Fruit fly (Drosophila melanogaster) Kc167 (cell line): ENCODE data around the gene CG7772.

Experiments
- Myc ChIP-seq: fragments of >200 bp; optimal IDR thresholded peaks from 2 replicates; lab custom pipeline; 2017; ENCODE audit warnings: missing external identifiers
- Sin3A ChIP-seq: fragments of >200 bp; optimal IDR thresholded peaks from 2 replicates; lab custom pipeline; 2018; ENCODE audit warnings: missing external identifiers
- h ChIP-seq: fragments of >200 bp; optimal IDR thresholded peaks from 3 replicates; lab custom pipeline; 2018; ENCODE audit warnings: missing external identifiers
- insv ChIP-seq: fragments of >200 bp; optimal IDR thresholded peaks from 3 replicates; lab custom pipeline; 2018; ENCODE audit warnings: missing external identifiers
- psq ChIP-seq: fragments of >200 bp; optimal IDR thresholded peaks from 2 replicates; lab custom pipeline; 2017; ENCODE audit warnings: missing external identifiers
- ttk ChIP-seq: sonication (Bioruptor generic); optimal IDR thresholded peaks from 2 replicates; lab custom pipeline; 2017; ENCODE audit warnings: missing external identifiers

The CG7772 gene

DNA sequence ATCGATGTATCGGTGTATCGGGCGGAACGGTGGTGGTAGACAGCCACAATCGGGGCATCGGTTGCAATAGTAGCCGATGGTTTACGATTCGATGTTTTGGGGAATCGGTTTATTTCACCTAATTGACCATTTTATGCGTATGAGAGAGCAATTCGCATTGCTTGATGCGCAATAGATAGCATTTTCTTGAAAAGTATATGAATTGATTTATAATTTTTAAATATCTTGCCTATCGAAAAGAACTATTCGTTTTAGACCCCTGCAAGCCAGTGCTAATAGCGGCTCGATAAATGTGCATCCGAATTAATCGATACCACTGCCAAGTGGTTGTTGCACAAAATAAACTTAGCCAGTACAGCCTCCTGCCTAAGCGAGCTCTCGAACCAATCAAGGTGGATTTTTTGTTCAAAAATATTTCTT is 19.8 kb downstream of the CG7772 start, which contains the start of gene mnb:
Gene mnb (minus strand): TSS at position 15 of the 420 bp plus-strand sequence.
- TF ChIP-seq ttk (lab: Kevin White, UChicago) (no peak), psq (lab: Kevin White, UChicago) (peak; percentile 62), Sin3A (lab: Kevin White, UChicago) (peak; percentile 62), insv (lab: Kevin White, UChicago) (no peak)

DNA sequence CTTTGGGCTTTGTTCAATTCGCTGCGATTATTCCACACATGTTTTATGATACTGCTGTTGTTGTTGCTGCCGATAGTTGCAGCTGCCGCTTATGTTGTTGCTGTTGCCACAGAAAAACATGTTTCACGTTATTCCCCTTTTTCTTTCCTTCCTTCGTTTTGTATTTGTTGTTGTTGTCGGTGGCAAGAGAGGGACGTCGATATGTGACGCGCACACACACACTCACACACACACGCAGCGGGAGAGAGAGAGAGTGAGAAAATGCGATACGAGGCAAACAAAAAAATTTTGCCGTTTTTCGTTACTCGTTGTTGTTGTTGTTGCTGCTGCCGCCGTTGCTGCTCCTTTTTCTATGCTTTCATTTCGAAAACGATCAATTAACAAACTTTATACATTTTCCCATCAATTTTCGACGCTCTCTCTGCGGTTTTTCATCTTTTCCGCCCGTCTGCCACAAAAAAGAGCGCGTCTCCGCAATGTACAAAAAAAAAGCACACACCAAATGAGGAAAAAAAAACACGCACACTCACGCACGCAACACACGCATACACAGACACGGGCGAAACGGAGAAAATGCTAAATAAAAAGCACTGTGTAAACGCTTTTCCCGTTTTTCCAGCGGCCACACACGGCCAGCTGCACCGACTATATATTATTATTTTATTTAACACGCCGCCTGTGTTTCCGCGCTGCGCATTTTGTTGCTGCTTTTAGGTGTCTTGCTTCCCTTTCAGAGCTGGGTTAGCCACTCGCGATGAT is 20.4 kb downstream of the CG7772 start:
- TF ChIP-seq psq (lab: Kevin White, UChicago) (no peak), insv (lab: Kevin White, UChicago) (no peak), h (lab: Kevin White, UChicago) (no peak), ttk (lab: Kevin White, UChicago) (no peak), Sin3A (lab: Kevin White, UChicago) (no peak), Myc (lab: Kevin White, UChicago) (no peak)

DNA sequence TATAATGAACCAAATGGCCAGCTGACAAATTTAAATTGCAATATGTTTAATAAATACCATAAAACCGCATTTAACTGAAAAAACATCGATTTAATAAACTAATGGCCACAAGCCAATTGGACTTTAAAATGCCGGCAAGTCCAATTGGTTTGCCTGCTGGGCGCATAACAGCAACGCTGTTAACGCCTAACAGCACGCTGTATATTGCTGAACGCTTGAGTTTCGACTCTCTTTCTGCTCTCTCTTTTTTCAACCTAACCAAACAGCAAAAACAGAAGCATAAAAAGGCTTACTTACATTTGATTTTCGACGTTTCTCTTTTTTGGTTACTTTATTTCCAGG is 21.0 kb downstream of the CG7772 start:
- TF ChIP-seq h (lab: Kevin White, UChicago) (no peak), Myc (lab: Kevin White, UChicago) (no peak), psq (lab: Kevin White, UChicago) (no peak), ttk (lab: Kevin White, UChicago) (no peak), insv (lab: Kevin White, UChicago) (no peak), Sin3A (lab: Kevin White, UChicago) (no peak)

DNA sequence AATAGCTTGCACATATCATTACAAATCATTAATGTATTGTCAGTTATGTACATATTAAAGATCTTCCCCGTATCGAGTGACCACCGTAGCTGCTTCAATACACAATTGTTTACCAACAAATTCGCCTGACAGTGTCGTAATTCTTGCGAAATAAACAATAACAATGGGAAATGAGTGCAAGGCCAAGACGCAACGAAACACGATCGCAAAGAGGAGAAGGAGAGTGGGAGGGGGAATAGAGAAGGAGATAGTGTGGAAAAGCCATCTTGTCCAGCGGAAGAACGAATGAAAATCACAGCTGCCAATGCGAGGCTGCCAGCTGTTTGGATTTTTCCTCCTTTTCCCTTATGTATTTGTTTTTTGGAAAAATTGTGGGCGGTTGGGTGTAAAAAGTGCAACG is 21.8 kb downstream of the CG7772 start:
- no peak for TF ChIP-seq psq (lab: Kevin White, UChicago)

DNA sequence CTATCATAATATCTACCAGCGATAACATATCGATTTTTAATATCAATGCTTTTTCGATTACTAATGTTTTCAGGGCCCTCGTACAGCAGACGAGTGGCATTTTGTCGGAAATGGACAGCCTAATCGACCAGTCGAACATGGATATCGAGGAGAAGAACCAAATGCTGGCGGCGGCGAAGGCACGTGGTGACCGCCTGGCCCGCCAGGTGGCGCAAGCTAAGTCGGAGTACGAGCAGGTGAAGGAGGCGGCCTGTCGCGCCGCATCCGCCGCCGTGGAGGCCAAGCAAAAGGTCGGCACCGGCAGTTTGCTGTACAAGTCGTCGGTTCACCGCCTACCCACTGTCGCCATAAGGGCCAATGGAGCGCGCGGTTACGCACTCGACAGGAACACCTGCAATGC is 22.5 kb downstream of the CG7772 start:
- no peak for TF ChIP-seq insv (lab: Kevin White, UChicago)
- TF ChIP-seq Sin3A (lab: Kevin White, UChicago), result no peak
- no peak for TF ChIP-seq Myc (lab: Kevin White, UChicago)
- no peak for TF ChIP-seq h (lab: Kevin White, UChicago)
- TF ChIP-seq psq (lab: Kevin White, UChicago), result no peak
- TF ChIP-seq ttk (lab: Kevin White, UChicago), result no peak

DNA sequence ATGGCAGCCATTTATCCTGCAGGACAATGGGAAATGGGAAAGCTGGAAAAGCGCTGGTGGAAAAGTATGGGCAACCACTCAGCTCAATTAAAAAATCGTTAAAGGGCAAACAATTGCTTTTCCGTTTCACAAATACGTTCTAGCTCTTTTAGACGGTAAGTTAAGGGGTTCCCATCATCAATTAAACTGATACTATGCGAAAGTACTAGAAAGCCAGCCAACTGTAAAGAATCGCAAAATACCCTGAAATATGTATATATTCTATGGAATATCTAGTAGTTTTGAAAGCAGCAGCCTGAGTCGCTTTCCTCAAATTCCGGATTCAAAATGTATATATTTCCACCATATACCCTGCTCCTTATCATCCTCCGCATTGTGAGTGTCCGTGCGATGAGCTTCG is 23.6 kb downstream of the CG7772 start, which contains the start of gene CG12985:
Gene CG12985 (plus strand): TSS at position 301 of the 400 bp plus-strand sequence.
- no peak for TF ChIP-seq ttk (lab: Kevin White, UChicago)
- TF ChIP-seq Myc (lab: Kevin White, UChicago), result no peak
- TF ChIP-seq insv (lab: Kevin White, UChicago), result no peak
- no peak for TF ChIP-seq Sin3A (lab: Kevin White, UChicago)
- no peak for TF ChIP-seq psq (lab: Kevin White, UChicago)
- no peak for TF ChIP-seq h (lab: Kevin White, UChicago)

DNA sequence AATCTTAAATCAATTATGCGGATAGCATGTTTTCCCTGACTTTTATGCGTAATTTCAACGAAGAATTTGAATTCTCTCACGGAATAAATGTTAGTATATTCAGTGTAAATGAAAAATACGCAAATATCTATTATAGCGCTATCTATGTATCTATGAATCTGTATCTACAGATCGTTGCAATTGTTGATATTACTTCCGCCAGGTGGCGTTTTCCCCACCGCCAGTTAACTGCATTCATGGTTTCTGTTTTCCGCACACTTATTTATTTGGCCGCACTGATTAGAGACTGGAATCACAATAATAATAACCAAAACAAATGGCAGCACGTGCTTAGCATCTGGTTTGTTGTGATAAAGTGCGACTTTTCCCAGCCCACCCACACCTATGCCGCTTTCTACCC is 24.3 kb downstream of the CG7772 start:
- TF ChIP-seq insv (lab: Kevin White, UChicago), result no peak
- TF ChIP-seq h (lab: Kevin White, UChicago), result no peak
- TF ChIP-seq Sin3A (lab: Kevin White, UChicago), result no peak
- no peak for TF ChIP-seq ttk (lab: Kevin White, UChicago)
- TF ChIP-seq psq (lab: Kevin White, UChicago), result no peak
- no peak for TF ChIP-seq Myc (lab: Kevin White, UChicago)

DNA sequence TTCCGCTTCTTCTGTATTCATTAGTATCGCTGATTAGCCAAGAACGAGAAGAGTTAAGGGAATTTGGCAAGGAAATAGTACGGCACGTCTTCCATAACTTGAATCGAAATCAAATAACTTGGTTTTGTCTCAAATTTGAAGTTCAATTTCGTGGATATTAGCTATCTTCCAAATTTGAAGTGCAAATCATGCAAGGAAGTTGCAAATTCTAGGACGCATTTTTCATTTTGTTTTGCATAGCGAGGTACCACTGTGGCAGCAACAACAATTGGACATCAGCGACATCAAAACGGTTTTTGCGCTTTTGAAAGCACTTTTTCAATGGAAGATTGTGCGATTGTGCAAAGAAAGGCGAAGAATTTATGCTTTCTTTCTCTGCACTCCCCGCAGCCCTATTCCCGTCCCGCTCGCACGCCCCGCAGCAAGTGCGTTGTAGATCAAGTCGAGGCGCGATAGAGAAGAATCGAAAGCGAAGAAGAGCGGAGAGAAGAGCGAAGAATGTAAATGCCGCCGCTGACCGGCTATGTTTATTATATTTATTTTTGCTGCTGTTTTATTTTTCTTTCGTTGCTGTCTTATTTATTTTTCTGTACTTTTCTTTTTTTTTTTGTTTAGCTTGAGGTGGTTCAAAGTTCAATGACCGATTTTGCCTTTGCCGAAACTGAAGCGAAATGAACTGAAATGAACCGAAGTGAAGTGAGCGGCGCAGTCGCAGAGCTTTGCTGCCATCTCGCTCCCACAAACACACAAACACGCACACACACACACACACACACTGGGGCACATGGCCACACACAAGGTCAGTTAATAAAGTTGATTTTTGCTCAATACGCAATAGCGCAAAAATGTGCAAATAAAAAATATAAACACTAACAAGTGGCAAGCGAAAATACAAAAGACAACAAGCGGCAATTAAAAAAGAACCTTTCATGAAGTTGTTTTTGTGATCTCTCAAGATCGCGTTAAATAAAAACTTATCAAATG is 25.6 kb downstream of the CG7772 start:
- no peak for TF ChIP-seq h (lab: Kevin White, UChicago)
- TF ChIP-seq Myc (lab: Kevin White, UChicago), result no peak
- TF ChIP-seq Sin3A (lab: Kevin White, UChicago), result no peak
- no peak for TF ChIP-seq psq (lab: Kevin White, UChicago)
- TF ChIP-seq ttk (lab: Kevin White, UChicago), result no peak
- TF ChIP-seq insv (lab: Kevin White, UChicago), result no peak

DNA sequence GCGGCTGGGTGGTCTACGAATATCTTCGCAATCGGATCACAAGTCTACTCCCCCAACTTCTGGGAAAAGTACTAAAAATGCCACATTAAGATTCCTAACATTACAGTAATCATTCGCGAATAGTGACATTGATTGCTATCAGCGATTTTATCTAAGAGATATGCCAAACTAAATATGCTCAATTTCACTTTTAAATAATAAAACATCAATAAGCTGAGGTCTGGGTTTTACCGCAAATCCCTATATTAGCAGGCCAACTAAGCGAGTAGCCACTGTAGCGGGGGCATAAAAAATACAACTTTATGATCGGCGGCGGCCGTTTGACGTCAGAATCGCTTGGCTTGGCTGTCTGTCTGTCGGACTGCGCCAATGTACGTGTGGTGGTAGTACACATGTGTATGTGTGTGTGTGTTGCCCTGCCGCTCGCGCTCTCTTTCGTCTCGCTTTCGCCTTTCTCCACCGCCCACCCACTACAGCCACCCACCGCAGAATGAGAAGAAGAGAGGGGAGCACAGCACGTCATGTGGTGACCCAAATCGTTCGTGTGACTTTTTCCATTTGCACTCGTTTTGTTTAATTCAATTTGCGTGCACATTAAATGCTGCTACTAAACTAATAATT is 26.7 kb downstream of the CG7772 start:
- TF ChIP-seq Myc (lab: Kevin White, UChicago) (no peak), h (lab: Kevin White, UChicago) (no peak), Sin3A (lab: Kevin White, UChicago) (no peak), ttk (lab: Kevin White, UChicago) (no peak), insv (lab: Kevin White, UChicago) (no peak), psq (lab: Kevin White, UChicago) (no peak)

DNA sequence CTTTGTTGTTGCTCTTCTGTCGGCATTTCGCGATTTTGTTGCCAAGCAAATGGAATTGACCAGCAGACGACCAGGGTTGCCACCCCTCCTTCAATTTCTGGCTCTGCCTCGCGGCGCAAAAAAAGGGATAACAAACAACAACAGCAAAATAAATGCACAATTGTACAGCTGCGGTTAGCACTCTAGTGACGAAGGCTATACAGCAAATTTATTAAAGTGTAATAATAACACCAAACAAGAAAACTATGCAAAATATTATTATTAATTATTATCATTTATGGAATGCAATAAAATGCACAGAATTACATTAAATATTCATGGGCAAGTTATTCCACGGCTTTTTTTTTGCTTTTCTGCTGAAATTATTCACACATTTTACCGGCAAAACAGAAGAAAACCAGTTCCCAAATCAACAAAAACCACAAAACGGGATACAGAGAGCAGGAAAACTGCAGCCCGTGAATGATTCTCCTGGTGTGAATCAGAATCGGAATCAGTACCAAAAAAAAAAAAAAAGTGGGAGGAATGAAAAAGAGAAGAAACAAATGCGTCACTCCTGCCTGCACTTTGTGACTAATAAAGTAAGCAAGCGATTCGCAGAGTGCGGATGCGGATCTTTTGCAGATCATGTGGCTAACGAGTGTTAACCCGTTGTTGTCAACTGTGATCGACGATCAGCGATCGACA is 27.7 kb downstream of the CG7772 start:
- TF ChIP-seq psq (lab: Kevin White, UChicago) (no peak), ttk (lab: Kevin White, UChicago) (no peak), insv (lab: Kevin White, UChicago) (no peak), Sin3A (lab: Kevin White, UChicago) (no peak), h (lab: Kevin White, UChicago) (no peak), Myc (lab: Kevin White, UChicago) (no peak)
